Fruit fly (Drosophila melanogaster): ENCODE results near the gene CG15040.

CG15040 gene

dm6 chrX:18657012-18657411 lies 39.6 kb upstream of the CG15040 start, which contains the start of gene CG6659:
TSS of gene CG6659 (minus strand) at chrX:18657286.
- TF ChIP-seq CG3919 (GFP tag; optimal IDR thresholded peaks at IDR 0.05) (no peak), CG34406 (GFP tag; optimal IDR thresholded peaks at IDR 0.05) (no peak), svp (GFP tag) (no peak), OdsH (GFP tag; optimal IDR thresholded peaks at IDR 0.05) (no peak), eg (GFP tag; IDR thresholded peaks at IDR 0.05) (0 out of 3 replicates have a peak, but pooled peaks have one; percentile 14), CG4318 (GFP tag; optimal IDR thresholded peaks at IDR 0.05) (no peak), CG1621 (tag; optimal IDR thresholded peaks at IDR 0.05) (peak; percentile 17), CG6163 (GFP tag; IDR thresholded peaks at IDR 0.05) (no peak), pdm3 (GFP tag; optimal IDR thresholded peaks at IDR 0.05) (no peak)

- TF ChIP-seq dsx (GFP tag; optimal IDR thresholded peaks at IDR 0.05; ENCODE audit: poor library complexity, severe bottlenecking) (peak; percentile 35), fkh (GFP tag; optimal IDR thresholded peaks at IDR 0.05) (no peak)
These were observed 35.5 kb upstream of the CG15040 start, which contains the start of gene Ing3 for dm6 chrX:18652879-18653278. TSS of gene Ing3 (minus strand) at chrX:18653091.

dm6 chrX:18650252-18650651 lies 32.9 kb upstream of the CG15040 start, which contains the start of gene Hou:
TSS of gene Hou (minus strand) at chrX:18650444.
- TF ChIP-seq Sox14 (GFP tag; optimal IDR thresholded peaks at IDR 0.05) (peak; percentile 33), CG11294 (GFP tag; IDR thresholded peaks at IDR 0.05) (no peak), dsx (GFP tag; optimal IDR thresholded peaks at IDR 0.05; ENCODE audit: poor library complexity, severe bottlenecking) (peak; percentile 19), Hr39 (GFP tag; optimal IDR thresholded peaks at IDR 0.05) (no peak), CG9139 (GFP tag; optimal IDR thresholded peaks at IDR 0.05) (no peak), Lpt (GFP tag; optimal IDR thresholded peaks at IDR 0.05) (no peak)

dm6 chrX:18647961-18648360 lies 30.6 kb upstream of the CG15040 start, which contains the start of gene Nup35:
TSS of gene Nup35 (plus strand) at chrX:18648182.
- TF ChIP-seq CG3919 (GFP tag; optimal IDR thresholded peaks at IDR 0.05) (no peak), Sox102F (GFP tag; optimal IDR thresholded peaks at IDR 0.05) (no peak), Eip78C (GFP tag) (peak; percentile 12), acj6 (GFP tag; optimal IDR thresholded peaks at IDR 0.05) (no peak), Eip93F (GFP tag; optimal IDR thresholded peaks at IDR 0.05) (no peak), svp (GFP tag) (peak; percentile 18), CG6808 (GFP tag; optimal IDR thresholded peaks at IDR 0.05) (no peak), cyc (GFP tag; optimal IDR thresholded peaks at IDR 0.05) (no peak), ss (GFP tag; optimal IDR thresholded peaks at IDR 0.05) (no peak), CG8319 (GFP tag; optimal IDR thresholded peaks at IDR 0.05) (no peak), CG32006 (GFP tag; optimal IDR thresholded peaks at IDR 0.05) (no peak), fd85E (GFP tag; optimal IDR thresholded peaks at IDR 0.05) (no peak), Lpt (GFP tag; optimal IDR thresholded peaks at IDR 0.05) (no peak), CG6854 (GFP tag; optimal IDR thresholded peaks at IDR 0.05) (no peak)

dm6 chrX:18646855-18647699 lies 29.7 kb upstream of the CG15040 start, which contains the start of gene Rip11:
TSS of gene Rip11 (minus strand) at chrX:18647648.
- peak; percentile 86 for TF ChIP-seq Eip75B (GFP tag; optimal IDR thresholded peaks at IDR 0.05)
- no peak for TF ChIP-seq CG11294 (GFP tag; IDR thresholded peaks at IDR 0.05)
- TF ChIP-seq CG3032 (tag; optimal IDR thresholded peaks at IDR 0.05), result peak; percentile 49
- no peak for TF ChIP-seq CG6276 (GFP tag; optimal IDR thresholded peaks at IDR 0.05)
- peak; percentile 89 for TF ChIP-seq Lpt (GFP tag; optimal IDR thresholded peaks at IDR 0.05)
- TF ChIP-seq Sox102F (GFP tag; optimal IDR thresholded peaks at IDR 0.05), result peak; percentile 69
- peak; percentile 56 for TF ChIP-seq Sox14 (GFP tag; optimal IDR thresholded peaks at IDR 0.05)
- TF ChIP-seq CG8119 (GFP tag; IDR thresholded peaks at IDR 0.05), result peak; percentile 82
- TF ChIP-seq Gug (GFP tag; IDR thresholded peaks at IDR 0.05), result peak; percentile 53
- TF ChIP-seq CG6163 (GFP tag; IDR thresholded peaks at IDR 0.05), result peak; percentile 89
- peak; percentile 61 for TF ChIP-seq vri (GFP tag; optimal IDR thresholded peaks at IDR 0.05)
- peak; percentile 50 for TF ChIP-seq CG31627 (GFP tag; optimal IDR thresholded peaks at IDR 0.05)
- peak; percentile 82 for TF ChIP-seq net (GFP tag; optimal IDR thresholded peaks at IDR 0.05)
- TF ChIP-seq spab (GFP tag; optimal IDR thresholded peaks at IDR 0.05), result peak; percentile 73
- no peak for TF ChIP-seq OdsH (GFP tag; optimal IDR thresholded peaks at IDR 0.05)
- TF ChIP-seq Hr38 (GFP tag; optimal IDR thresholded peaks at IDR 0.05), result peak; percentile 13
- peak; percentile 95 for TF ChIP-seq Blimp-1 (GFP tag; optimal IDR thresholded peaks at IDR 0.05)
- peak; percentile 80 for TF ChIP-seq CG9139 (GFP tag; optimal IDR thresholded peaks at IDR 0.05)
- TF ChIP-seq fd85E (GFP tag; optimal IDR thresholded peaks at IDR 0.05), result peak; percentile 59
- TF ChIP-seq pdm3 (GFP tag; optimal IDR thresholded peaks at IDR 0.05), result peak; percentile 77
- peak; percentile 63 for TF ChIP-seq CG11762 (GFP tag; optimal IDR thresholded peaks at IDR 0.05; ENCODE audit: insufficient read depth)
- TF ChIP-seq Ets21C (GFP tag; optimal IDR thresholded peaks at IDR 0.05), result peak; percentile 42
- TF ChIP-seq CG8632 (GFP tag; optimal IDR thresholded peaks at IDR 0.05), result peak; percentile 71

All from whole organism, prepupa.